Worm (Caenorhabditis elegans) whole organism, L1 larva: ENCODE measurements around the gene srg-60.

Source experiments
- C34B4.2 ChIP-seq: sonication (generic microtip); optimal IDR thresholded peaks from 2 replicates; lab custom pipeline; 2017; ENCODE audit warnings: mild to moderate bottlenecking, missing genetic modification characterization, missing compliant biosample characterization
- blmp-1 ChIP-seq: fragments of 150-350 bp; optimal IDR thresholded peaks from 2 replicates; lab custom pipeline; 2014; ENCODE audit warnings: missing biosample characterization, missing genetic modification characterization
- dsc-1 ChIP-seq: sonication (generic microtip); optimal IDR thresholded peaks from 2 replicates; lab custom pipeline; 2016; ENCODE audit warnings: mild to moderate bottlenecking, missing genetic modification characterization, missing compliant biosample characterization
- fkh-10 ChIP-seq: sonication (generic microtip); optimal IDR thresholded peaks from 2 replicates; lab custom pipeline; 2017; ENCODE audit warnings: missing biosample characterization, missing genetic modification reagents, missing genetic modification characterization
- fos-1 ChIP-seq: fragments of 150-350 bp; optimal IDR thresholded peaks from 2 replicates; lab custom pipeline; 2014; ENCODE audit warnings: missing biosample characterization, missing genetic modification characterization
- lin-13 ChIP-seq: fragments of 150-350 bp; optimal IDR thresholded peaks from 2 replicates; lab custom pipeline; 2014; ENCODE audit warnings: missing biosample characterization, missing genetic modification reagents, missing genetic modification characterization
- lsy-2 ChIP-seq, 2 experiments: fragments of 150-350 bp; optimal IDR thresholded peaks; 2 replicates each; lab custom pipeline; 2014; ENCODE audit warnings: missing biosample characterization in 2 of 2, missing genetic modification characterization in 2 of 2
- nhr-237 ChIP-seq: fragments of 150-350 bp; optimal IDR thresholded peaks from 2 replicates; lab custom pipeline; 2014; ENCODE audit warnings: missing biosample characterization, missing genetic modification characterization
- nhr-28 ChIP-seq: fragments of 150-350 bp; optimal IDR thresholded peaks from 2 replicates; lab custom pipeline; 2014; ENCODE audit warnings: missing biosample characterization, missing genetic modification characterization
- pax-3 ChIP-seq: fragments of 200-800 bp; sonication (Bioruptor generic); optimal IDR thresholded peaks from 2 replicates; lab custom pipeline; 2018; ENCODE audit warnings: mild to moderate bottlenecking, missing genetic modification characterization, moderate library complexity, missing compliant biosample characterization
- sptf-1 ChIP-seq: fragments of 150-350 bp; optimal IDR thresholded peaks from 2 replicates; lab custom pipeline; 2014; ENCODE audit warnings: missing biosample characterization, missing genetic modification characterization

DNA sequence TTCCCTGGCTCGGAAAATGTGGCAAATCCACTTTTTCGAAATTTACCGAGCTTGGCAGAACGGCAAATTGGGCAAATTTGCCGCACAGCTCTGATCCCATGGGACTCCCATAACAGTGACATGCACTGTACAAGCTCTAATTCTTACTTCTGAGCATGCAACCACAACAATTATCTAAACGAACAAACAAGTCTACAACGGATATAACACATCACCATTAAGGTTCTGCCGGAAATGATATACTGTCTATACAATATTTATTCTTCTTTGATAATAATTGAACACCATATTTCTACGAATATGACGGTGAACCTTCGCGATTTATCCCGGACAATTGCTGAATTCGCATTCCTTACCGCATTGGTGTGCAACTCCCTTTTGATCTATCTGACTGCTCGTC, 5.8 kb upstream of the srg-60 start, which contains the start of gene str-33:
- no peak for TF ChIP-seq fos-1
- TF ChIP-seq C34B4.2 = no peak
- no peak for TF ChIP-seq nhr-237
- TF ChIP-seq dsc-1 (tag; lab: Kevin White, UChicago) = no peak
- TF ChIP-seq fkh-10 (GFP tag; lab: Kevin White, UChicago) = no peak
- TF ChIP-seq lsy-2 (tag; optimal IDR thresholded peaks at IDR 0.05; lab: Kevin White, UChicago) = no peak
- no peak for TF ChIP-seq lin-13
- no peak for TF ChIP-seq sptf-1 (tag; lab: Kevin White, UChicago)
- no peak for TF ChIP-seq blmp-1 (tag; lab: Kevin White, UChicago)
- no peak for TF ChIP-seq pax-3
- TF ChIP-seq nhr-28 (tag; lab: Kevin White, UChicago) = no peak
